Worm (Caenorhabditis elegans) whole organism, early embryonic: ENCODE measurements around the gene T01B4.3.

Source experiments
- F13C5.2 ChIP-seq: sonication (generic microtip); optimal IDR thresholded peaks from 2 replicates; lab custom pipeline; 2017; ENCODE audit warnings: mild to moderate bottlenecking, missing genetic modification characterization, inconsistent platforms, missing compliant biosample characterization
- aly-1 ChIP-seq: sonication (generic microtip); optimal IDR thresholded peaks from 2 replicates; lab custom pipeline; 2016; ENCODE audit warnings: missing genetic modification characterization, missing compliant biosample characterization
- ama-1 ChIP-seq: fragments of 150-350 bp; optimal IDR thresholded peaks from 2 replicates; lab custom pipeline; 2014
- ceh-36 ChIP-seq: sonication (generic microtip); optimal IDR thresholded peaks from 2 replicates; lab custom pipeline; 2016; ENCODE audit warnings: missing genetic modification characterization, inconsistent platforms, missing compliant biosample characterization
- ets-7 ChIP-seq: sonication (generic microtip); optimal IDR thresholded peaks from 2 replicates; lab custom pipeline; 2016; ENCODE audit warnings: missing genotype, missing genetic modification characterization, missing compliant biosample characterization
- flt-1 ChIP-seq: fragments of 200-800 bp; sonication (Bioruptor generic); IDR thresholded peaks from 2 replicates; pipeline ENCODE4 v1.3.6; 2022; ENCODE audit warnings: missing genetic modification characterization, missing compliant biosample characterization
- hmbx-1 ChIP-seq: sonication (generic microtip); optimal IDR thresholded peaks from 2 replicates; lab custom pipeline; 2016; ENCODE audit warnings: mild to moderate bottlenecking, missing genetic modification characterization, missing compliant biosample characterization
- pes-1 ChIP-seq: fragments of 200-800 bp; sonication (Bioruptor generic); IDR thresholded peaks from 2 replicates; pipeline ENCODE4 v1.3.6; 2022; ENCODE audit warnings: missing genetic modification reagents, missing genetic modification characterization, missing compliant biosample characterization
- scrt-1 ChIP-seq: fragments of 200-800 bp; sonication (Bioruptor generic); IDR thresholded peaks from 2 replicates; pipeline ENCODE4 v1.3.6; 2022; ENCODE audit warnings: missing genetic modification characterization, missing compliant biosample characterization
- sea-1 ChIP-seq: fragments of 200-800 bp; sonication (Bioruptor generic); conservative IDR thresholded peaks from 2 replicates; pipeline ENCODE4 v1.3.6; 2022; ENCODE audit warnings: missing genetic modification characterization, missing compliant biosample characterization
- tra-4 ChIP-seq: sonication (generic microtip); optimal IDR thresholded peaks from 2 replicates; lab custom pipeline; 2017; ENCODE audit warnings: missing genetic modification characterization, missing compliant biosample characterization

DNA sequence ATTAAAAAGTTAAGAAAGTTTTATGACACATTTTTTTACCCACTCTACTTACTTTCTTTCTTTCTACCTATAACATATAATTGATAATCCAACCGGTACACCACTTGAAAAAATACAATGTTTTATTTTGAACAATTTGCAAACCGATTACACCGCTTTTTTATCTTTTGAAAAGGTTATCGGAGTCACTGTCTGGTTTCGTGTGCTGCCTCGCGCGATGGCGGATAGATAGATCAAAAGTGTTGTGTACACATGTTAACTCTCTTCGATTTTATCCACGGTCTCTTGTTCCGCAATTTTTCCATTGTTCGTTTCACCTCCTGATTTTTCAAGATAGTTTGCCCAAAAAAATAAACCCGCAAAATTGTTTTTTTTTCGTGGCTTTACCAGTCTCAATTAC is 49.0 kb upstream of the T01B4.3 start:
- TF ChIP-seq F13C5.2 (tag; lab: Kevin White, UChicago) (no peak), tra-4 (tag; lab: Kevin White, UChicago) (no peak), ets-7 (tag; lab: Kevin White, UChicago) (no peak), scrt-1 (GFP tag; lab: Robert Waterston, UW) (no peak), ama-1 (no peak), flt-1 (GFP tag; lab: Robert Waterston, UW) (no peak), hmbx-1 (no peak), pes-1 (GFP tag; lab: Robert Waterston, UW) (no peak), ceh-36 (no peak), sea-1 (GFP tag; lab: Robert Waterston, UW) (no peak), aly-1 (tag; lab: Kevin White, UChicago) (no peak)
